Worm (Caenorhabditis elegans) whole organism, young adult: Measurements from ENCODE around the gene F09E5.12.

ENCODE experiments used
- B0035.1 ChIP-seq: sonication (generic microtip); optimal IDR thresholded peaks from 2 replicates; lab custom pipeline; 2016; ENCODE audit warnings: missing genetic modification characterization, mild to moderate bottlenecking, missing compliant biosample characterization, missing genotype, missing genetic modification reagents
- B0336.3 ChIP-seq: fragments of 200-800 bp; sonication (Bioruptor generic); IDR thresholded peaks from 2 replicates; pipeline ENCODE4 v1.3.6; 2022; ENCODE audit warnings: missing genetic modification characterization, missing compliant biosample characterization
- D2030.7 ChIP-seq: fragments of 200-800 bp; sonication (Bioruptor generic); IDR thresholded peaks from 2 replicates; pipeline ENCODE4 v1.3.6; 2022; ENCODE audit warnings: missing genetic modification reagents, missing genetic modification characterization, missing compliant biosample characterization
- F33H1.4 ChIP-seq: fragments of 200-800 bp; sonication (Bioruptor generic); IDR thresholded peaks from 2 replicates; pipeline ENCODE4 v1.3.6; 2022; ENCODE audit warnings: missing genetic modification reagents, missing genetic modification characterization, missing compliant biosample characterization
- F37B4.10 ChIP-seq: fragments of 200-800 bp; sonication (Bioruptor generic); IDR thresholded peaks from 2 replicates; pipeline ENCODE4 v1.3.6; 2022; ENCODE audit warnings: missing genetic modification characterization, missing compliant biosample characterization
- F52B5.7 ChIP-seq: sonication (generic microtip); optimal IDR thresholded peaks from 2 replicates; lab custom pipeline; 2016; ENCODE audit warnings: mild to moderate bottlenecking, missing genetic modification characterization, missing compliant biosample characterization
- F55B11.4 ChIP-seq: sonication (generic microtip); optimal IDR thresholded peaks from 2 replicates; lab custom pipeline; 2016; ENCODE audit warnings: missing compliant biosample characterization, missing genetic modification characterization, borderline replicate concordance; ENCODE audit not compliant: insufficient read depth
- F57A8.1 ChIP-seq: fragments of 200-800 bp; sonication (Bioruptor generic); optimal IDR thresholded peaks from 2 replicates; lab custom pipeline; 2018; ENCODE audit warnings: mild to moderate bottlenecking, missing genetic modification characterization, moderate library complexity, missing compliant biosample characterization
- K11D2.4 ChIP-seq: fragments of 200-800 bp; sonication (Bioruptor generic); IDR thresholded peaks from 2 replicates; pipeline ENCODE4 v1.3.6; 2022; ENCODE audit warnings: missing genetic modification reagents, missing genetic modification characterization, missing compliant biosample characterization
- Y53G8AR.9 ChIP-seq: fragments of 200-800 bp; sonication (Bioruptor generic); conservative IDR thresholded peaks from 2 replicates; pipeline ENCODE4 v1.3.6; 2022; ENCODE audit warnings: missing genetic modification reagents, missing genetic modification characterization, missing compliant biosample characterization
- Y95B8A.8 ChIP-seq: fragments of 200-800 bp; sonication (Bioruptor generic); IDR thresholded peaks from 2 replicates; pipeline ENCODE4 v1.3.6; 2022; ENCODE audit warnings: missing genetic modification reagents, missing genetic modification characterization, missing compliant biosample characterization
- akir-1 ChIP-seq: fragments of 200-800 bp; sonication (Bioruptor generic); optimal IDR thresholded peaks from 2 replicates; lab custom pipeline; 2018; ENCODE audit warnings: mild to moderate bottlenecking, missing genetic modification characterization, moderate library complexity, missing compliant biosample characterization
- ama-1 ChIP-seq, 3 experiments: fragments of 150-350 bp in 1 of 3; sonication (generic microtip) in 2 of 3; optimal IDR thresholded peaks; 2 replicates each; lab custom pipeline; 2014 to 2018; ENCODE audit warnings: missing biosample characterization in 2 of 3, missing genetic modification characterization in 2 of 3, missing genetic modification reagents in 2 of 3
- aptf-2 ChIP-seq: fragments of 200-800 bp; sonication (Bioruptor generic); conservative IDR thresholded peaks from 2 replicates; pipeline ENCODE4 v1.3.6; 2022; ENCODE audit warnings: missing genetic modification reagents, missing genetic modification characterization, missing compliant biosample characterization
- bed-1 ChIP-seq: fragments of 200-800 bp; sonication (Bioruptor generic); IDR thresholded peaks from 2 replicates; pipeline ENCODE4 v1.3.6; 2022; ENCODE audit warnings: missing genetic modification reagents, missing genetic modification characterization, missing compliant biosample characterization
- cebp-2 ChIP-seq: fragments of 200-800 bp; sonication (Bioruptor generic); IDR thresholded peaks from 2 replicates; pipeline ENCODE4 v1.3.6; 2022; ENCODE audit warnings: missing genetic modification characterization, missing compliant biosample characterization
- ceh-100 ChIP-seq: fragments of 200-800 bp; sonication (Bioruptor generic); IDR thresholded peaks from 2 replicates; pipeline ENCODE4 v1.3.6; 2022; ENCODE audit warnings: missing genetic modification reagents, missing genetic modification characterization, missing compliant biosample characterization
- efl-1 ChIP-seq: fragments of 150-350 bp; optimal IDR thresholded peaks from 2 replicates; lab custom pipeline; 2014; ENCODE audit warnings: missing biosample characterization, missing genetic modification reagents, missing genetic modification characterization
- ets-4 ChIP-seq: fragments of 200-800 bp; sonication (Bioruptor generic); optimal IDR thresholded peaks from 2 replicates; lab custom pipeline; 2018; ENCODE audit warnings: mild to moderate bottlenecking, missing genetic modification characterization, missing compliant biosample characterization
- fkh-3 ChIP-seq: sonication (generic microtip); optimal IDR thresholded peaks from 2 replicates; lab custom pipeline; 2016; ENCODE audit warnings: mild to moderate bottlenecking, missing genetic modification characterization, missing compliant biosample characterization
- gei-17 ChIP-seq: fragments of 200-800 bp; sonication (Bioruptor generic); optimal IDR thresholded peaks from 2 replicates; lab custom pipeline; 2018; ENCODE audit warnings: mild to moderate bottlenecking, missing genetic modification characterization, missing compliant biosample characterization
- him-1 ChIP-seq: sonication (generic microtip); optimal IDR thresholded peaks from 2 replicates; lab custom pipeline; 2016; ENCODE audit warnings: missing genotype, missing genetic modification reagents, missing genetic modification characterization, missing compliant biosample characterization
- hlh-12 ChIP-seq: sonication (generic microtip); optimal IDR thresholded peaks from 2 replicates; lab custom pipeline; 2016; ENCODE audit warnings: missing genetic modification characterization, missing compliant biosample characterization
- hrde-1 ChIP-seq: sonication (generic microtip); optimal IDR thresholded peaks from 2 replicates; lab custom pipeline; 2016; ENCODE audit warnings: missing genetic modification characterization, mild to moderate bottlenecking, missing compliant biosample characterization, moderate library complexity, missing genotype, missing genetic modification reagents, borderline replicate concordance
- hsf-1 ChIP-seq: fragments of 200-800 bp; sonication (Bioruptor generic); IDR thresholded peaks from 2 replicates; pipeline ENCODE4 v1.3.6; 2022; ENCODE audit warnings: missing genetic modification reagents, missing genetic modification characterization, missing compliant biosample characterization
- let-526 ChIP-seq: fragments of 200-800 bp; sonication (Bioruptor generic); IDR thresholded peaks from 2 replicates; pipeline ENCODE4 v1.3.6; 2022; ENCODE audit warnings: missing genetic modification reagents, missing genetic modification characterization, missing compliant biosample characterization
- lin-26 ChIP-seq: fragments of 200-800 bp; sonication (Bioruptor generic); IDR thresholded peaks from 2 replicates; pipeline ENCODE4 v1.3.6; 2022; ENCODE audit warnings: missing genetic modification reagents, missing genetic modification characterization, missing compliant biosample characterization
- lin-40 ChIP-seq: sonication (generic microtip); optimal IDR thresholded peaks from 2 replicates; lab custom pipeline; 2016; ENCODE audit warnings: missing genetic modification characterization, mild to moderate bottlenecking, missing compliant biosample characterization, missing genotype, missing genetic modification reagents
- madf-10 ChIP-seq: sonication (generic microtip); optimal IDR thresholded peaks from 2 replicates; lab custom pipeline; 2016; ENCODE audit warnings: mild to moderate bottlenecking, missing genetic modification characterization, missing compliant biosample characterization
- madf-3 ChIP-seq: fragments of 200-800 bp; sonication (Bioruptor generic); IDR thresholded peaks from 2 replicates; pipeline ENCODE4 v1.3.6; 2022; ENCODE audit warnings: missing genetic modification reagents, missing genetic modification characterization, missing compliant biosample characterization
- mcd-1 ChIP-seq: fragments of 200-800 bp; sonication (Bioruptor generic); IDR thresholded peaks from 2 replicates; pipeline ENCODE4 v1.3.6; 2022; ENCODE audit warnings: missing genetic modification reagents, missing genetic modification characterization, missing compliant biosample characterization
- mel-28 ChIP-seq: sonication (generic microtip); optimal IDR thresholded peaks from 2 replicates; lab custom pipeline; 2016; ENCODE audit warnings: borderline replicate concordance, mild to moderate bottlenecking, missing genetic modification characterization, missing compliant biosample characterization
- nfyb-1 ChIP-seq: fragments of 200-800 bp; sonication (Bioruptor generic); IDR thresholded peaks from 2 replicates; pipeline ENCODE4 v1.3.6; 2022; ENCODE audit warnings: missing genetic modification reagents, missing genetic modification characterization, missing compliant biosample characterization
- rcor-1 ChIP-seq: fragments of 200-800 bp; sonication (Bioruptor generic); IDR thresholded peaks from 2 replicates; pipeline ENCODE4 v1.3.6; 2022; ENCODE audit warnings: missing genetic modification reagents, missing genetic modification characterization, missing compliant biosample characterization
- rpc-1 ChIP-seq, 2 experiments: fragments of 150-350 bp in 1 of 2; sonication (generic microtip) in 1 of 2; optimal IDR thresholded peaks; 2 replicates each; lab custom pipeline; 2014 to 2018; ENCODE audit warnings: missing biosample characterization in 1 of 2, missing genetic modification characterization in 1 of 2, missing genetic modification reagents in 1 of 2, missing genotype in 1 of 2
- sdz-38 ChIP-seq: sonication (generic microtip); optimal IDR thresholded peaks from 2 replicates; lab custom pipeline; 2016; ENCODE audit warnings: missing genotype, missing genetic modification characterization, missing compliant biosample characterization
- snpc-4 ChIP-seq, 5 experiments: fragments of 150-350 bp in 1 of 5; sonication (generic microtip) in 4 of 5; optimal IDR thresholded peaks; 2 replicates each; lab custom pipeline; 2014 to 2018; ENCODE audit warnings: missing genetic modification characterization in 5 of 5, missing biosample characterization in 3 of 5, antibody characterized with exemption in 2 of 5, mild to moderate bottlenecking in 2 of 5, missing compliant biosample characterization in 2 of 5, missing genotype in 2 of 5, moderate library complexity in 2 of 5, missing genetic modification reagents in 1 of 5
- tbx-9 ChIP-seq: sonication (generic microtip); optimal IDR thresholded peaks from 2 replicates; lab custom pipeline; 2016; ENCODE audit warnings: borderline replicate concordance, missing genetic modification characterization, inconsistent platforms, missing compliant biosample characterization
- xnd-1 ChIP-seq: sonication (generic microtip); optimal IDR thresholded peaks from 2 replicates; lab custom pipeline; 2016; ENCODE audit warnings: missing genotype, missing genetic modification reagents, missing genetic modification characterization, missing compliant biosample characterization
- ztf-25 ChIP-seq: fragments of 200-800 bp; sonication (Bioruptor generic); IDR thresholded peaks from 2 replicates; pipeline ENCODE4 v1.3.6; 2022; ENCODE audit warnings: missing genetic modification reagents, missing genetic modification characterization, missing compliant biosample characterization
- ztf-6 ChIP-seq: fragments of 200-800 bp; sonication (Bioruptor generic); IDR thresholded peaks from 2 replicates; pipeline ENCODE4 v1.3.6; 2022; ENCODE audit warnings: missing genetic modification reagents, missing genetic modification characterization, missing compliant biosample characterization

Gene F09E5.12

ce11 chrII:5387217-5387616, 16.7 kb upstream of the F09E5.12 start, which contains the start of gene ccpp-6:
Gene ccpp-6 (minus strand): TSS chrII:5387317.
- TF ChIP-seq Y95B8A.8 (GFP tag; lab: Robert Waterston, UW): peak; percentile 36; the same call in 1 of the 2 replicates
- TF ChIP-seq him-1 (tag; lab: Kevin White, UChicago): peak; percentile 23
- 0 out of 2 replicates have a peak, but pooled peaks have one; percentile 11 for TF ChIP-seq Y53G8AR.9 (GFP tag; lab: Robert Waterston, UW)
- TF ChIP-seq madf-10 (tag; lab: Kevin White, UChicago): no peak
- no peak for TF ChIP-seq ztf-6 (GFP tag; lab: Robert Waterston, UW)
- peak; percentile 40; the same call in 1 of the 2 replicates for TF ChIP-seq B0336.3 (GFP tag; lab: Robert Waterston, UW)
- no peak for TF ChIP-seq bed-1 (GFP tag; lab: Robert Waterston, UW)
- 0 out of 2 replicates have a peak, but pooled peaks have one; percentile 22 for TF ChIP-seq hsf-1 (GFP tag; lab: Robert Waterston, UW)
- 0 out of 2 replicates have a peak, but pooled peaks have one; percentile 42 for TF ChIP-seq madf-3 (GFP tag; lab: Robert Waterston, UW)
- TF ChIP-seq, all 124 proteins: peak for 6

ce11 chrII:5384282-5384681, 13.7 kb upstream of the F09E5.12 start:
- TF ChIP-seq hrde-1 (tag; lab: Kevin White, UChicago) (peak; percentile 53), nfyb-1 (GFP tag; lab: Robert Waterston, UW) (0 out of 2 replicates have a peak, but pooled peaks have one; percentile 8), B0035.1 (no peak)

DNA sequence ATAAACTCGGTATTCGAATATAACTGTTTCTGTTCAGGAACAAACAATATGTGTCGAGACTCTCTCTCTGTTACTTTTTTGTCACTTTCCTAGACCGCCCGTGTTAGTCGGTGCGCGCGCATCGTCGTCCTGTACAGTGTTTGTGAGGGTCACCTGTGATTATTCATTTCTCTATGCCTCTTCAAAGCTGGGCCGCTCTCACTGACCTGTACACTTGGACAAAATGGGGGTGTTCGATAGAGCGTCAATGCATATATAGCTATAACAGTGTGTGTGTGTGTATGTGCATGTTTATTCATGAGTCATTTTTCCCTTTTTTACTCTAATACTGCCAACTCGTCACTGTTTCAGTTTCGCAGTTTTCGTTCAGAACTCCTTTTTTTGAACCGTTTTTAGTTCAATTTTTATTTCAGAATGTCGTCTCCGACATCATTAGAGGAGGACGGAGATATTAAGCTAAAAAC, 9.1 kb upstream of the F09E5.12 start, which contains the start of gene pkc-3:
Gene pkc-3, plus strand, starts transcription at position 414 of the 464 bp plus-strand sequence.
- TF ChIP-seq aptf-2 (GFP tag; lab: Robert Waterston, UW): no peak
- no peak for TF ChIP-seq akir-1 (GFP tag; lab: Kevin White, UChicago)
- TF ChIP-seq mel-28 (tag; lab: Kevin White, UChicago): no peak
- peak; percentile 53 for TF ChIP-seq F52B5.7 (tag; lab: Kevin White, UChicago)
- TF ChIP-seq F55B11.4 (tag; lab: Kevin White, UChicago): no peak
- peak; percentile 62 for TF ChIP-seq lin-40 (tag; lab: Kevin White, UChicago)
- TF ChIP-seq fkh-3: no peak
- no peak for TF ChIP-seq tbx-9 (tag; lab: Kevin White, UChicago)
- TF ChIP-seq ama-1 (optimal IDR thresholded peaks at IDR 0.05; lab: Kevin White, UChicago): peak; percentile 79
- no peak for TF ChIP-seq ama-1 (GFP tag; optimal IDR thresholded peaks at IDR 0.05; lab: Kevin White, UChicago)
- TF ChIP-seq ceh-100: peak; percentile 23; the same call in 1 of the 2 replicates
- no peak for TF ChIP-seq ztf-6 (GFP tag; lab: Robert Waterston, UW)
- TF ChIP-seq ztf-25 (GFP tag; lab: Robert Waterston, UW): no peak
- TF ChIP-seq D2030.7 (GFP tag; lab: Robert Waterston, UW): peak; percentile 25; the same call in 1 of the 2 replicates
- TF ChIP-seq K11D2.4: no peak
- no peak for TF ChIP-seq rpc-1 (optimal IDR thresholded peaks at IDR 0.05; lab: Kevin White, UChicago)
- TF ChIP-seq rpc-1 (tag; optimal IDR thresholded peaks at IDR 0.05; lab: Kevin White, UChicago): no peak
- TF ChIP-seq xnd-1 (tag; lab: Kevin White, UChicago): peak; percentile 32
- peak; percentile 10 for TF ChIP-seq gei-17 (GFP tag; lab: Kevin White, UChicago)
- TF ChIP-seq Y53G8AR.9 (GFP tag; lab: Robert Waterston, UW): peak; percentile 86
- peak; percentile 47; the same call in 1 of the 2 replicates for TF ChIP-seq mcd-1 (GFP tag; lab: Robert Waterston, UW)
- peak; percentile 92 for TF ChIP-seq B0336.3 (GFP tag; lab: Robert Waterston, UW)
- peak; percentile 54 for TF ChIP-seq ets-4 (GFP tag; lab: Kevin White, UChicago)
- 0 out of 2 replicates have a peak, but pooled peaks have one; percentile 7 for TF ChIP-seq F37B4.10
- TF ChIP-seq cebp-2: 0 out of 2 replicates have a peak, but pooled peaks have one; percentile 31
- peak; percentile 28 for TF ChIP-seq B0035.1
- TF ChIP-seq rcor-1 (GFP tag; lab: Robert Waterston, UW): peak; percentile 39; the same call in 1 of the 2 replicates
- peak; percentile 63 for TF ChIP-seq efl-1
- no peak for TF ChIP-seq let-526
- TF ChIP-seq F33H1.4 (GFP tag; lab: Robert Waterston, UW): peak; percentile 29; the same call in 1 of the 2 replicates
- no peak for TF ChIP-seq F57A8.1 (GFP tag; lab: Kevin White, UChicago)
- no peak for TF ChIP-seq hlh-12 (tag; lab: Kevin White, UChicago)
- TF ChIP-seq sdz-38 (tag; lab: Kevin White, UChicago): no peak
- peak; percentile 72 for TF ChIP-seq lin-26 (GFP tag; lab: Robert Waterston, UW)
- no peak for TF ChIP-seq snpc-4 (GFP tag; optimal IDR thresholded peaks at IDR 0.05; lab: Kevin White, UChicago)
- peak; percentile 13 to 64 (median 54) for TF ChIP-seq snpc-4 (tag; optimal IDR thresholded peaks at IDR 0.05; lab: Kevin White, UChicago)
